Worm (Caenorhabditis elegans): ENCODE measurements around the gene msp-65.
A peak's percentile ranks its signal among the peaks of the same experiment; 100 is the strongest.

The msp-65 gene

ce11 chrIV:5344168-5344567 is 27.8 kb downstream of the msp-65 start (continued):
- TF ChIP-seq pag-3 (tag; optimal IDR thresholded peaks at IDR 0.05; ENCODE audit: borderline replicate concordance, insufficient read depth): no peak
- no peak for TF ChIP-seq isw-1 (GFP tag; IDR thresholded peaks at IDR 0.05)
- no peak for TF ChIP-seq sox-4 (tag; optimal IDR thresholded peaks at IDR 0.05)
- no peak for TF ChIP-seq nhr-12 (tag; optimal IDR thresholded peaks at IDR 0.05)
- no peak for TF ChIP-seq snpc-4 (tag; optimal IDR thresholded peaks at IDR 0.05)
- no peak for TF ChIP-seq hlh-17 (GFP tag; optimal IDR thresholded peaks at IDR 0.05; ENCODE audit: borderline replicate concordance)
- TF ChIP-seq unc-62 (GFP tag; optimal IDR thresholded peaks at IDR 0.05): no peak
- TF ChIP-seq efl-1 (optimal IDR thresholded peaks at IDR 0.05): no peak
- peak in 1 of 2 experiments; percentile 34 for TF ChIP-seq efl-1 (GFP tag; optimal IDR thresholded peaks at IDR 0.05 in 1 of 2)
- TF ChIP-seq efl-3 (GFP tag; optimal IDR thresholded peaks at IDR 0.05): no peak
- TF ChIP-seq lin-39 (tag; optimal IDR thresholded peaks at IDR 0.05): no peak
- TF ChIP-seq nhr-76 (tag; optimal IDR thresholded peaks at IDR 0.05): no peak
- no peak for TF ChIP-seq nhr-20 (tag; optimal IDR thresholded peaks at IDR 0.05)
- no peak for TF ChIP-seq ztf-4 (tag; optimal IDR thresholded peaks at IDR 0.05)
- no peak for TF ChIP-seq rnt-1 (tag; optimal IDR thresholded peaks at IDR 0.05)
- peak; percentile 21 for TF ChIP-seq snu-23 (GFP tag; optimal IDR thresholded peaks at IDR 0.05)
- TF ChIP-seq sup-37 (GFP tag; optimal IDR thresholded peaks at IDR 0.05): no peak

- peak; percentile 78 for TF ChIP-seq elt-2 (tag; optimal IDR thresholded peaks at IDR 0.05)
These were observed 34.3 kb downstream of the msp-65 start, which contains the start of gene gba-4 for ce11 chrIV:5350480-5351193. gba-4 (minus strand) TSS chrIV:5350897.

- TF ChIP-seq xbp-1 (tag; optimal IDR thresholded peaks at IDR 0.05): no peak
- TF ChIP-seq nhr-47 (tag; optimal IDR thresholded peaks at IDR 0.05): no peak
- TF ChIP-seq mep-1 (tag; optimal IDR thresholded peaks at IDR 0.05): no peak
- TF ChIP-seq efl-3 (GFP tag; optimal IDR thresholded peaks at IDR 0.05): no peak
- no peak for TF ChIP-seq fkh-10 (GFP tag; optimal IDR thresholded peaks at IDR 0.05)
- no peak for TF ChIP-seq sox-4 (tag; optimal IDR thresholded peaks at IDR 0.05)
- no peak for TF ChIP-seq rnt-1 (tag; optimal IDR thresholded peaks at IDR 0.05)
These were observed 37.0 kb downstream of the msp-65 start, which contains the start of gene Y4C6B.7 for ce11 chrIV:5353364-5353763. Y4C6B.7 (minus strand) TSS chrIV:5353464.

ce11 chrIV:5354124-5354523 is 37.8 kb downstream of the msp-65 start, which contains the start of gene Y4C6B.1:
Y4C6B.1 (plus strand) TSS chrIV:5354488.
- TF ChIP-seq dpl-1 (GFP tag; optimal IDR thresholded peaks at IDR 0.05) (peak; percentile 21 to 74 (median 53)), nhr-90 (tag; optimal IDR thresholded peaks at IDR 0.05; ENCODE audit: poor library complexity) (no peak), nhr-77 (tag; optimal IDR thresholded peaks at IDR 0.05) (no peak), nhr-85 (tag) (no peak), swsn-7 (tag; optimal IDR thresholded peaks at IDR 0.05) (no peak), mdl-1 (tag; optimal IDR thresholded peaks at IDR 0.05) (no peak), ztf-4 (tag; optimal IDR thresholded peaks at IDR 0.05) (no peak), rnt-1 (tag; optimal IDR thresholded peaks at IDR 0.05) (peak; percentile 3), C34B4.2 (tag; optimal IDR thresholded peaks at IDR 0.05) (no peak), zag-1 (tag; optimal IDR thresholded peaks at IDR 0.05) (no peak), alr-1 (tag; optimal IDR thresholded peaks at IDR 0.05; ENCODE audit: borderline replicate concordance) (no peak), sox-4 (tag; optimal IDR thresholded peaks at IDR 0.05) (no peak), tlp-1 (tag; optimal IDR thresholded peaks at IDR 0.05) (no peak), jun-1 (tag; optimal IDR thresholded peaks at IDR 0.05) (no peak), lsy-2 (tag; optimal IDR thresholded peaks at IDR 0.05) (peak; percentile 42 to 92), snpc-4 (tag; optimal IDR thresholded peaks at IDR 0.05) (no peak), efl-1 (optimal IDR thresholded peaks at IDR 0.05) (peak; percentile 18 to 57), efl-1 (GFP tag; optimal IDR thresholded peaks at IDR 0.05 in 1 of 2) (peak; percentile 69 to 95), lin-35 (GFP tag; optimal IDR thresholded peaks at IDR 0.05) (peak; percentile 3 to 74)

Measured in whole organism, L1 larva.